Worm (Caenorhabditis elegans): ENCODE measurements around the gene nhr-264.

ce11 chrIV:9268916-9269315, 24.8 kb downstream of the nhr-264 start:
- TF ChIP-seq ceh-28 (tag; optimal IDR thresholded peaks at IDR 0.05) (no peak), daf-19 (GFP tag; conservative IDR thresholded peaks at IDR 0.05) (no peak), jun-1 (tag; optimal IDR thresholded peaks at IDR 0.05) (no peak), mep-1 (tag; optimal IDR thresholded peaks at IDR 0.05) (no peak), hlh-30 (tag; optimal IDR thresholded peaks at IDR 0.05; ENCODE audit: insufficient read depth) (no peak), unc-62 (GFP tag; optimal IDR thresholded peaks at IDR 0.05 in 1 of 2) (no peak), unc-62 (tag; optimal IDR thresholded peaks at IDR 0.05) (no peak), ZK337.2 (GFP tag; IDR thresholded peaks at IDR 0.05) (no peak), lim-7 (GFP tag; IDR thresholded peaks at IDR 0.05) (no peak), nhr-25 (tag; optimal IDR thresholded peaks at IDR 0.05; ENCODE audit: borderline replicate concordance, insufficient read depth) (no peak), zag-1 (tag; optimal IDR thresholded peaks at IDR 0.05) (no peak), unc-130 (GFP tag; optimal IDR thresholded peaks at IDR 0.05) (no peak), ZK546.5 (tag; optimal IDR thresholded peaks at IDR 0.05) (no peak), madf-5 (GFP tag; IDR thresholded peaks at IDR 0.05) (no peak)
